Worm (Caenorhabditis elegans): ENCODE measurements around the gene tbc-12.
A peak's percentile ranks its signal among the peaks of the same experiment; 100 is the strongest.

ce11 chrX:2549322-2549721 is 17.1 kb upstream of the tbc-12 start:
- TF ChIP-seq tab-1 (GFP tag; IDR thresholded peaks at IDR 0.05) (peak; percentile 91), ztf-23 (GFP tag; IDR thresholded peaks at IDR 0.05) (peak; percentile 91), T22C8.4 (GFP tag; IDR thresholded peaks at IDR 0.05) (peak; percentile 87), cog-1 (tag; optimal IDR thresholded peaks at IDR 0.05) (peak; percentile 91), flt-1 (GFP tag; IDR thresholded peaks at IDR 0.05) (peak; percentile 95)

All from whole organism, midembryonic.